Worm (Caenorhabditis elegans) whole organism, early embryonic: ENCODE results near the gene snrp-200.
A peak's percentile ranks its signal among the peaks of the same experiment; 100 is the strongest.
"Not testable (repeated sequence)": the region's sequence is repeated elsewhere in the genome, so short reads cannot be mapped to it uniquely, and the experiment has no call there.

Experiments
- B0310.2 ChIP-seq: sonication (generic microtip); optimal IDR thresholded peaks from 2 replicates; lab custom pipeline; 2016; ENCODE audit warnings: mild to moderate bottlenecking, missing genetic modification characterization, missing compliant biosample characterization
- F13C5.2 ChIP-seq: sonication (generic microtip); optimal IDR thresholded peaks from 2 replicates; lab custom pipeline; 2017; ENCODE audit warnings: mild to moderate bottlenecking, missing genetic modification characterization, inconsistent platforms, missing compliant biosample characterization
- aly-1 ChIP-seq: sonication (generic microtip); optimal IDR thresholded peaks from 2 replicates; lab custom pipeline; 2016; ENCODE audit warnings: missing genetic modification characterization, missing compliant biosample characterization
- ama-1 ChIP-seq: fragments of 150-350 bp; optimal IDR thresholded peaks from 2 replicates; lab custom pipeline; 2014
- ceh-13 ChIP-seq: fragments of 200-800 bp; sonication (Bioruptor generic); optimal IDR thresholded peaks from 2 replicates; lab custom pipeline; 2018; ENCODE audit warnings: mild to moderate bottlenecking, missing genetic modification characterization, missing compliant biosample characterization
- ceh-36 ChIP-seq: sonication (generic microtip); optimal IDR thresholded peaks from 2 replicates; lab custom pipeline; 2016; ENCODE audit warnings: missing genetic modification characterization, inconsistent platforms, missing compliant biosample characterization
- ets-7 ChIP-seq: sonication (generic microtip); optimal IDR thresholded peaks from 2 replicates; lab custom pipeline; 2016; ENCODE audit warnings: missing genotype, missing genetic modification characterization, missing compliant biosample characterization
- flt-1 ChIP-seq: fragments of 200-800 bp; sonication (Bioruptor generic); IDR thresholded peaks from 2 replicates; pipeline ENCODE4 v1.3.6; 2022; ENCODE audit warnings: missing genetic modification characterization, missing compliant biosample characterization
- hmbx-1 ChIP-seq: sonication (generic microtip); optimal IDR thresholded peaks from 2 replicates; lab custom pipeline; 2016; ENCODE audit warnings: mild to moderate bottlenecking, missing genetic modification characterization, missing compliant biosample characterization
- hmg-4 ChIP-seq: fragments of 200-800 bp; sonication (Bioruptor generic); optimal IDR thresholded peaks from 2 replicates; lab custom pipeline; 2018; ENCODE audit warnings: mild to moderate bottlenecking, missing genetic modification characterization, missing compliant biosample characterization
- hnd-1 ChIP-seq: sonication (generic microtip); optimal IDR thresholded peaks from 2 replicates; lab custom pipeline; 2016; ENCODE audit warnings: missing genetic modification characterization, missing compliant biosample characterization
- pes-1 ChIP-seq: fragments of 200-800 bp; sonication (Bioruptor generic); IDR thresholded peaks from 2 replicates; pipeline ENCODE4 v1.3.6; 2022; ENCODE audit warnings: missing genetic modification reagents, missing genetic modification characterization, missing compliant biosample characterization
- scrt-1 ChIP-seq: fragments of 200-800 bp; sonication (Bioruptor generic); IDR thresholded peaks from 2 replicates; pipeline ENCODE4 v1.3.6; 2022; ENCODE audit warnings: missing genetic modification characterization, missing compliant biosample characterization
- sea-1 ChIP-seq: fragments of 200-800 bp; sonication (Bioruptor generic); conservative IDR thresholded peaks from 2 replicates; pipeline ENCODE4 v1.3.6; 2022; ENCODE audit warnings: missing genetic modification characterization, missing compliant biosample characterization
- tbx-11 ChIP-seq: fragments of 200-800 bp; sonication (Bioruptor generic); IDR thresholded peaks from 2 replicates; pipeline ENCODE4 v1.3.6; 2022; ENCODE audit warnings: missing genetic modification characterization, missing compliant biosample characterization
- tbx-37 ChIP-seq: fragments of 200-800 bp; sonication (Bioruptor generic); conservative IDR thresholded peaks from 2 replicates; pipeline ENCODE4 v1.3.6; 2022; ENCODE audit warnings: missing genetic modification reagents, missing genetic modification characterization, missing compliant biosample characterization
- tra-4 ChIP-seq: sonication (generic microtip); optimal IDR thresholded peaks from 2 replicates; lab custom pipeline; 2017; ENCODE audit warnings: missing genetic modification characterization, missing compliant biosample characterization

Gene snrp-200

ce11 chrII:12766443-12767188, 29.9 kb upstream of the snrp-200 start:
- TF ChIP-seq B0310.2 = no peak
- peak; percentile 51; the same call in 1 of the 2 replicates for TF ChIP-seq pes-1 (GFP tag; lab: Robert Waterston, UW)
- no peak for TF ChIP-seq tra-4
- no peak for TF ChIP-seq aly-1 (tag; lab: Kevin White, UChicago)
- TF ChIP-seq flt-1 (GFP tag; lab: Robert Waterston, UW) = no peak
- TF ChIP-seq tbx-11 (GFP tag; lab: Robert Waterston, UW) = no peak
- TF ChIP-seq F13C5.2 (tag; lab: Kevin White, UChicago) = no peak
- no peak for TF ChIP-seq ceh-36
- TF ChIP-seq ceh-13 = no peak

DNA sequence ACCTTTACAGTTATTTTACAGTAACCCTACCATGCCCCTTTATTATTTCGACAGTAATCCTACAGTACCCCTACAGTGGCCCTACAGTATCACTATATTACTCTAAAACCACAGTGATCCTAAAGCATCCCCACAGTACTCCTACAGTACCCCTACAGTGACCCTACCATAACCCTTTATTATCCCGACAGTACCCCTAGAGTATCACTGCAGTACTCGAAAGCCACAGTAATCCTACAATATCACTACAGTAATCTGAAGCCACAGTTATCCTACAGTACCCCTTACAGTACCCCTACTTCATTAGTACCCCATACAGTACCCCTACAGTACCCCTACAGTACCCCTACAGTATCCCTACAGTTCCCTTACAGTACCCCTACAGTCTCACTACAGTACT, 27.8 kb upstream of the snrp-200 start:
- TF ChIP-seq flt-1 (GFP tag; lab: Robert Waterston, UW) = no peak
- no peak for TF ChIP-seq tra-4
- no peak for TF ChIP-seq hnd-1 (tag; lab: Kevin White, UChicago)
- no peak for TF ChIP-seq tbx-37
- no peak for TF ChIP-seq ets-7 (tag; lab: Kevin White, UChicago)
- no peak for TF ChIP-seq ceh-13
- TF ChIP-seq tbx-11 (GFP tag; lab: Robert Waterston, UW) = no peak
- TF ChIP-seq ama-1 (lab: Kevin White, UChicago) = no peak
- TF ChIP-seq sea-1 (GFP tag; lab: Robert Waterston, UW) = no peak
- no peak for TF ChIP-seq F13C5.2 (tag; lab: Kevin White, UChicago)
- TF ChIP-seq B0310.2 = no peak

DNA sequence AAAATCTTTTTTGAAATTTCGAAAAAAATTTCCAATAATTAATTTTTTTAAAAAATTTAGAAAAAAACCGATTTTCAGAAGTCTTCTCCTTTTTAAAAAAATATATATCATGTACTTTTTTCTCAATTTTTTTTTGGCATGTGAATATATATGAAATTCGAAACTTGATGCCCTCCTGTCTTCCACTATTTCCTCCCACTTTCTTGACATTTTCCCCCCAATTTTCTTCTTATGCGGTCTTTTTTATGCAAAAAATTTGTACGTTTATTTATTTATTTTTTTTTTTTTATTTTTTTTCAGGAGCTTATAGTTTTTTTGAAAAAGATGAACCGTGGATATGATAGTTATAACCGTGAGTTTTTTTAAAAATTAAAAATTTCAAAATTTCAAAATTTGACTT, 23.8 kb upstream of the snrp-200 start, which contains the start of gene cnp-2:
Gene cnp-2 (plus strand): TSS at position 301 of the 400 bp plus-strand sequence.
- TF ChIP-seq tra-4 = no peak
- no peak for TF ChIP-seq flt-1 (GFP tag; lab: Robert Waterston, UW)
- no peak for TF ChIP-seq ama-1 (lab: Kevin White, UChicago)
- no peak for TF ChIP-seq hnd-1 (tag; lab: Kevin White, UChicago)
- TF ChIP-seq hmg-4 = no peak
- no peak for TF ChIP-seq pes-1 (GFP tag; lab: Robert Waterston, UW)
- TF ChIP-seq tbx-11 (GFP tag; lab: Robert Waterston, UW) = no peak
- TF ChIP-seq ets-7 (tag; lab: Kevin White, UChicago) = no peak
- no peak for TF ChIP-seq sea-1 (GFP tag; lab: Robert Waterston, UW)
- TF ChIP-seq B0310.2 = no peak
- no peak for TF ChIP-seq F13C5.2 (tag; lab: Kevin White, UChicago)
- no peak for TF ChIP-seq scrt-1 (GFP tag; lab: Robert Waterston, UW)
- TF ChIP-seq tbx-37 = no peak
- no peak for TF ChIP-seq ceh-36
- no peak for TF ChIP-seq hmbx-1 (tag; lab: Kevin White, UChicago)
- no peak for TF ChIP-seq ceh-13
- TF ChIP-seq aly-1 (tag; lab: Kevin White, UChicago) = no peak

ce11 chrII:12756180-12756579, 19.5 kb upstream of the snrp-200 start, which contains the start of the genes Y46G5A.7 and Y46G5A.8:
Y46G5A.7 (minus strand) TSS chrII:12756332.
Y46G5A.8 (plus strand) TSS chrII:12756338.
- TF ChIP-seq hmbx-1 (tag; lab: Kevin White, UChicago) = no peak
- TF ChIP-seq sea-1 (GFP tag; lab: Robert Waterston, UW) = no peak
- TF ChIP-seq ets-7 (tag; lab: Kevin White, UChicago) = peak; percentile 94
- TF ChIP-seq tbx-11 (GFP tag; lab: Robert Waterston, UW) = no peak

- TF ChIP-seq hmg-4; ets-7 (tag; lab: Kevin White, UChicago); hmbx-1 (tag; lab: Kevin White, UChicago): not testable (repeated sequence)
These were observed 17.0 kb upstream of the snrp-200 start, which contains the start of gene Y46G5A.39 for ce11 chrII:12753725-12754124. Y46G5A.39 (minus strand) TSS chrII:12753825.

DNA sequence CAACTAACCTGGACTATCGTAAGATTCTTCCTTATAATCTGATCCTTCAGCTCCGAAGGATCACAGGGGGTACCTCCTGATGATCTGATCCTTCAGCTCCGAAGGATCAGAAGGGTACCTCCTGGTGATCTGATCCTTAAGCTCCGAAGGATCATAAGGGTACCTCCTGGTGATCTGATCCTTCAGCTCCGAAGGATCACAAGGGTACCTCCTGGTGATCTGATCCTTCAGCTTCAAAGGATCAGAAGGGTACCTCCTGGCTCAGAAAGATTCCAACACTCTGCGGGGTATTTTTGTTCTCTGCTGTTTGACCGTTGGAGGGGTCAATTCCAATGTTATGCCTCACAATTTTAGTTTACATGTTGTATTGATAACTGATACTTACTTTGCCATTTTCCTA, 13.0 kb upstream of the snrp-200 start:
- TF ChIP-seq scrt-1 (GFP tag; lab: Robert Waterston, UW) (peak; percentile 72), flt-1 (GFP tag; lab: Robert Waterston, UW) (peak; percentile 10; the same call in 1 of the 2 replicates)

DNA sequence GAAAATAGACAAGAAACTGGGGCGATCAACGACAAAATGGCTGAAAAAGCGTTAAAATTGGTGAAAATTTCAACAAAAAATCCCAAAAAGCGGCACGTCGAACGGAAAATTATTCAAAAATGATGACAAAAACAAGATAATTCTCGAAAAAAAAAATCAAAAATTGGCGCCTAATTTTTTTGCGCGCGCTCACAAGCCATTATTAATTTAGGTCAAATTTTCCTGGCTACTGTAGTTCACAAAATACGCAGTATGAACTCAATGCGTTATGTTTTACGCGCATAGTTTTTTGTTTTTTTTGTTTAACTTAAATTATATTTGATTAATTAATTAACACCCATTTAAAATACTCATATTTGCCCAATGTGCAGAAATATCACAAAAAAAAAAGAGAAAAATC, 2.6 kb upstream of the snrp-200 start:
- TF ChIP-seq F13C5.2 (tag; lab: Kevin White, UChicago) = no peak
- no peak for TF ChIP-seq flt-1 (GFP tag; lab: Robert Waterston, UW)

- TF ChIP-seq sea-1 (GFP tag; lab: Robert Waterston, UW) (no peak), ama-1 (lab: Kevin White, UChicago) (no peak), F13C5.2 (tag; lab: Kevin White, UChicago) (no peak), aly-1 (tag; lab: Kevin White, UChicago) (no peak), ceh-36 (no peak), ceh-13 (no peak), tbx-37 (no peak), tbx-11 (GFP tag; lab: Robert Waterston, UW) (no peak), B0310.2 (no peak), tra-4 (no peak), hmbx-1 (tag; lab: Kevin White, UChicago) (no peak), hnd-1 (tag; lab: Kevin White, UChicago) (no peak), scrt-1 (GFP tag; lab: Robert Waterston, UW) (no peak), hmg-4 (no peak)
These were observed 1.8 kb upstream of the snrp-200 start, which contains the start of gene pisy-1 for ce11 chrII:12738284-12739201. pisy-1 (minus strand) TSS chrII:12738334.
